Worm (Caenorhabditis elegans): Measurements from ENCODE around the gene str-138.

str-138 gene

ce11 chrV:8073162-8073561, 14.7 kb downstream of the str-138 start:
- TF ChIP-seq elt-3 (tag; optimal IDR thresholded peaks at IDR 0.05) (peak; percentile 78), lin-32 (GFP tag; optimal IDR thresholded peaks at IDR 0.05) (no peak), nhr-12 (tag; optimal IDR thresholded peaks at IDR 0.05) (no peak), ceh-83 (GFP tag; optimal IDR thresholded peaks at IDR 0.05) (no peak), nhr-2 (tag; optimal IDR thresholded peaks at IDR 0.05) (no peak)

- TF ChIP-seq unc-120 (tag; optimal IDR thresholded peaks at IDR 0.05; ENCODE audit: poor library complexity, severe bottlenecking): no peak
- TF ChIP-seq mep-1 (tag; optimal IDR thresholded peaks at IDR 0.05): no peak
- no peak for TF ChIP-seq lin-32 (GFP tag; optimal IDR thresholded peaks at IDR 0.05)
- TF ChIP-seq ceh-39 (tag; optimal IDR thresholded peaks at IDR 0.05): no peak
- no peak for TF ChIP-seq bed-3 (GFP tag; optimal IDR thresholded peaks at IDR 0.05)
- no peak for TF ChIP-seq unc-62 (GFP tag; optimal IDR thresholded peaks at IDR 0.05)
- no peak for TF ChIP-seq M03D4.4 (tag; optimal IDR thresholded peaks at IDR 0.05)
- TF ChIP-seq tbx-8 (GFP tag; optimal IDR thresholded peaks at IDR 0.05): no peak
- no peak for TF ChIP-seq lin-13 (tag; optimal IDR thresholded peaks at IDR 0.05)
- no peak for TF ChIP-seq pha-4 (tag; optimal IDR thresholded peaks at IDR 0.05)
These were observed 17.3 kb downstream of the str-138 start, which contains the start of gene catp-3 for ce11 chrV:8075712-8076111. TSS of gene catp-3 (plus strand) at chrV:8076012.

- TF ChIP-seq sem-2 (GFP tag; optimal IDR thresholded peaks at IDR 0.05): no peak
- no peak for TF ChIP-seq zip-8 (tag; optimal IDR thresholded peaks at IDR 0.05)
- no peak for TF ChIP-seq elt-1 (tag; optimal IDR thresholded peaks at IDR 0.05; ENCODE audit: borderline replicate concordance, insufficient read depth)
- TF ChIP-seq nhr-237 (tag; optimal IDR thresholded peaks at IDR 0.05): no peak
These were observed 21.4 kb downstream of the str-138 start for ce11 chrV:8079813-8080212.

DNA sequence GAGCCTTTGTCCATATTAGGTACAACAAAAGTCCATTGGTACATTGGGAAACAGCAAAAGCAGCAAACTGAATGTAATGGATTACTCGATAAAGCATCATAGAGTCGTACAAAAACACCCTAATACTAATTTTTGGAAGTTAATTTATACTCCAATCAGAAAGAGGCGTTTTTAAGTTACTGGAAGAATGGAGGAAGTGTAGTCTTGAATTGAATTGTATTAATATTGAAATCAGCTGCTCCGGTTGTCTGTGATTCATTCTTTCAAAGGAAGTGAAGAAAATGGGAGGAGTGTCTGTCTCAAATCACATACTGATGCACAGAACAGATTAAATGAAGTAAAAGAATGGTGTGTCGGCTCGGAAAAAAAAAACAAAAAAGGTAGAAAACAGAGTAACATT, 23.1 kb downstream of the str-138 start, which contains the start of gene str-131:
TSS of gene str-131 (minus strand) at position 101 of the 400 bp plus-strand sequence.
- TF ChIP-seq snpc-4 (tag; optimal IDR thresholded peaks at IDR 0.05): no peak
- no peak for TF ChIP-seq tbx-8 (GFP tag; optimal IDR thresholded peaks at IDR 0.05)
- no peak for TF ChIP-seq ces-1 (GFP tag; optimal IDR thresholded peaks at IDR 0.05)
- TF ChIP-seq nhr-76 (tag; optimal IDR thresholded peaks at IDR 0.05): no peak
- TF ChIP-seq mab-5 (tag; optimal IDR thresholded peaks at IDR 0.05): no peak
- TF ChIP-seq elt-3 (tag; optimal IDR thresholded peaks at IDR 0.05): no peak
- TF ChIP-seq nhr-2 (tag; optimal IDR thresholded peaks at IDR 0.05): no peak
- TF ChIP-seq cnd-1 (tag; optimal IDR thresholded peaks at IDR 0.05): no peak
- no peak for TF ChIP-seq ztf-11 (tag; optimal IDR thresholded peaks at IDR 0.05)
- no peak for TF ChIP-seq flh-1 (GFP tag; optimal IDR thresholded peaks at IDR 0.05)
- TF ChIP-seq nhr-237 (tag; optimal IDR thresholded peaks at IDR 0.05): no peak

- TF ChIP-seq unc-120 (tag; optimal IDR thresholded peaks at IDR 0.05; ENCODE audit: poor library complexity, severe bottlenecking) (no peak), sptf-1 (tag; optimal IDR thresholded peaks at IDR 0.05) (no peak), zip-8 (tag; optimal IDR thresholded peaks at IDR 0.05) (no peak)
These were observed 26.7 kb downstream of the str-138 start, which contains the start of gene C09H5.7 for ce11 chrV:8085141-8085540. TSS of gene C09H5.7 (minus strand) at chrV:8085241.

- TF ChIP-seq hlh-1 (tag; optimal IDR thresholded peaks at IDR 0.05) (no peak), bed-3 (GFP tag; optimal IDR thresholded peaks at IDR 0.05) (no peak), lin-13 (tag; optimal IDR thresholded peaks at IDR 0.05) (no peak), drap-1 (GFP tag; optimal IDR thresholded peaks at IDR 0.05) (no peak), M03D4.4 (tag; optimal IDR thresholded peaks at IDR 0.05) (no peak)
These were observed 32.1 kb downstream of the str-138 start, which contains the start of gene str-130 for ce11 chrV:8090595-8090994. TSS of gene str-130 (minus strand) at chrV:8090695.

- TF ChIP-seq ztf-11 (tag; optimal IDR thresholded peaks at IDR 0.05): no peak
- TF ChIP-seq bed-3 (GFP tag; optimal IDR thresholded peaks at IDR 0.05): no peak
- no peak for TF ChIP-seq sptf-1 (tag; optimal IDR thresholded peaks at IDR 0.05)
- no peak for TF ChIP-seq nhr-28 (tag; optimal IDR thresholded peaks at IDR 0.05)
- no peak for TF ChIP-seq ces-1 (GFP tag; optimal IDR thresholded peaks at IDR 0.05)
- no peak for TF ChIP-seq unc-39 (tag; optimal IDR thresholded peaks at IDR 0.05)
- TF ChIP-seq hlh-1 (tag; optimal IDR thresholded peaks at IDR 0.05): no peak
- TF ChIP-seq mab-5 (tag; optimal IDR thresholded peaks at IDR 0.05): no peak
- no peak for TF ChIP-seq unc-62 (GFP tag; optimal IDR thresholded peaks at IDR 0.05)
- no peak for TF ChIP-seq pha-4 (tag; optimal IDR thresholded peaks at IDR 0.05)
- TF ChIP-seq unc-120 (tag; optimal IDR thresholded peaks at IDR 0.05; ENCODE audit: poor library complexity, severe bottlenecking): no peak
- TF ChIP-seq cnd-1 (tag; optimal IDR thresholded peaks at IDR 0.05): no peak
- no peak for TF ChIP-seq nhr-76 (tag; optimal IDR thresholded peaks at IDR 0.05)
- TF ChIP-seq mls-2 (tag; optimal IDR thresholded peaks at IDR 0.05): no peak
- no peak for TF ChIP-seq elt-1 (tag; optimal IDR thresholded peaks at IDR 0.05; ENCODE audit: borderline replicate concordance, insufficient read depth)
- no peak for TF ChIP-seq ceh-39 (tag; optimal IDR thresholded peaks at IDR 0.05)
- no peak for TF ChIP-seq nhr-12 (tag; optimal IDR thresholded peaks at IDR 0.05)
These were observed 33.9 kb downstream of the str-138 start, which contains the start of gene str-129 for ce11 chrV:8092385-8092784. TSS of gene str-129 (minus strand) at chrV:8092485.

Measured in whole organism, mixed stage, embryonic.